Worm (Caenorhabditis elegans): ENCODE data around the gene nrx-1.

nrx-1 gene

ce11 chrV:10804374-10804773 lies 20.4 kb upstream of the nrx-1 start, which contains the start of gene secs-1:
secs-1 (minus strand) TSS chrV:10804474.
- TF ChIP-seq jun-1 (tag; optimal IDR thresholded peaks at IDR 0.05) (no peak), skn-1 (tag; optimal IDR thresholded peaks at IDR 0.05) (no peak)

ce11 chrV:10805934-10806333 lies 18.9 kb upstream of the nrx-1 start, which contains the start of gene prp-38:
prp-38 (minus strand) TSS chrV:10806034.
- TF ChIP-seq fkh-2 (tag; optimal IDR thresholded peaks at IDR 0.05): no peak
- TF ChIP-seq lin-39 (tag; optimal IDR thresholded peaks at IDR 0.05): no peak
- no peak for TF ChIP-seq zag-1 (tag; optimal IDR thresholded peaks at IDR 0.05)
- TF ChIP-seq nhr-28 (tag; optimal IDR thresholded peaks at IDR 0.05): no peak
- no peak for TF ChIP-seq ceh-28 (tag; optimal IDR thresholded peaks at IDR 0.05)
- no peak for TF ChIP-seq daf-12 (tag; optimal IDR thresholded peaks at IDR 0.05)
- no peak for TF ChIP-seq mdl-1 (tag; optimal IDR thresholded peaks at IDR 0.05)
- TF ChIP-seq pha-4 (tag; optimal IDR thresholded peaks at IDR 0.05): no peak
- TF ChIP-seq elt-1 (tag; optimal IDR thresholded peaks at IDR 0.05): no peak
- no peak for TF ChIP-seq lin-15B (tag; optimal IDR thresholded peaks at IDR 0.05)
- no peak for TF ChIP-seq sea-2 (GFP tag; optimal IDR thresholded peaks at IDR 0.05)
- no peak for TF ChIP-seq pqm-1 (tag; optimal IDR thresholded peaks at IDR 0.05)
- TF ChIP-seq ztf-11 (tag; optimal IDR thresholded peaks at IDR 0.05): no peak
- no peak for TF ChIP-seq nhr-11 (tag; optimal IDR thresholded peaks at IDR 0.05)
- no peak for TF ChIP-seq elt-3 (tag; optimal IDR thresholded peaks at IDR 0.05)
- TF ChIP-seq hmg-11 (tag; optimal IDR thresholded peaks at IDR 0.05): no peak

ce11 chrV:10807862-10808327 lies 16.9 kb upstream of the nrx-1 start, which contains the start of gene plrg-1:
plrg-1 (minus strand) TSS chrV:10807912.
- TF ChIP-seq fkh-10 (GFP tag; optimal IDR thresholded peaks at IDR 0.05) (peak; percentile 29), lin-39 (tag; optimal IDR thresholded peaks at IDR 0.05) (peak; percentile 89), lsy-12 (tag; optimal IDR thresholded peaks at IDR 0.05) (peak; percentile 82), nhr-43 (tag; optimal IDR thresholded peaks at IDR 0.05; ENCODE audit: poor library complexity, severe bottlenecking) (peak; percentile 96), elt-1 (tag; optimal IDR thresholded peaks at IDR 0.05) (peak; percentile 52), egl-5 (tag; optimal IDR thresholded peaks at IDR 0.05) (peak; percentile 92), nhr-77 (tag; optimal IDR thresholded peaks at IDR 0.05) (peak; percentile 17), nhr-23 (tag; optimal IDR thresholded peaks at IDR 0.05) (peak; percentile 94), ZK546.5 (tag; optimal IDR thresholded peaks at IDR 0.05) (no peak), nhr-76 (tag; optimal IDR thresholded peaks at IDR 0.05) (peak; percentile 56), lin-15B (tag; optimal IDR thresholded peaks at IDR 0.05) (peak; percentile 92), nhr-11 (tag; optimal IDR thresholded peaks at IDR 0.05) (no peak), nhr-12 (tag; optimal IDR thresholded peaks at IDR 0.05) (no peak), mdl-1 (tag; optimal IDR thresholded peaks at IDR 0.05) (peak; percentile 6), jun-1 (tag; optimal IDR thresholded peaks at IDR 0.05) (peak; percentile 71), elt-2 (tag; optimal IDR thresholded peaks at IDR 0.05) (peak; percentile 79), egl-27 (tag; optimal IDR thresholded peaks at IDR 0.05) (peak; percentile 41), snpc-4 (tag; optimal IDR thresholded peaks at IDR 0.05) (peak; percentile 90), ceh-28 (tag; optimal IDR thresholded peaks at IDR 0.05) (peak; percentile 82), unc-62 (GFP tag; optimal IDR thresholded peaks at IDR 0.05) (peak; percentile 66), ztf-4 (tag; optimal IDR thresholded peaks at IDR 0.05) (no peak), elt-3 (tag; optimal IDR thresholded peaks at IDR 0.05) (peak in 1 of 3 experiments; percentile 21), pha-4 (tag; optimal IDR thresholded peaks at IDR 0.05) (peak; percentile 92), eor-1 (tag; optimal IDR thresholded peaks at IDR 0.05) (no peak), skn-1 (tag; optimal IDR thresholded peaks at IDR 0.05) (peak; percentile 66), ztf-11 (tag; optimal IDR thresholded peaks at IDR 0.05) (no peak), nfya-1 (tag; optimal IDR thresholded peaks at IDR 0.05; ENCODE audit: insufficient read depth) (peak; percentile 85), zag-1 (tag; optimal IDR thresholded peaks at IDR 0.05) (peak; percentile 54), hmg-11 (tag; optimal IDR thresholded peaks at IDR 0.05) (peak; percentile 93), ceh-82 (tag; optimal IDR thresholded peaks at IDR 0.05) (peak; percentile 72), nhr-25 (tag; optimal IDR thresholded peaks at IDR 0.05) (peak; percentile 86), tbx-2 (tag; optimal IDR thresholded peaks at IDR 0.05) (peak; percentile 60), pqm-1 (tag; optimal IDR thresholded peaks at IDR 0.05) (peak; percentile 47), nhr-237 (tag; optimal IDR thresholded peaks at IDR 0.05) (no peak), sea-2 (GFP tag; optimal IDR thresholded peaks at IDR 0.05) (no peak), nhr-67 (tag; optimal IDR thresholded peaks at IDR 0.05) (peak; percentile 36), R02D3.7 (tag; optimal IDR thresholded peaks at IDR 0.05) (peak; percentile 74)
